Worm (Caenorhabditis elegans): ENCODE measurements around the gene C39F7.5.

- TF ChIP-seq tbx-2 (tag; optimal IDR thresholded peaks at IDR 0.05) (no peak), nfya-1 (tag; optimal IDR thresholded peaks at IDR 0.05) (no peak), unc-86 (tag; optimal IDR thresholded peaks at IDR 0.05) (no peak), fkh-10 (GFP tag; optimal IDR thresholded peaks at IDR 0.05) (no peak), hlh-30 (tag; optimal IDR thresholded peaks at IDR 0.05; ENCODE audit: insufficient read depth) (no peak), mec-3 (tag; optimal IDR thresholded peaks at IDR 0.05; ENCODE audit: borderline replicate concordance) (no peak), madf-2 (tag; optimal IDR thresholded peaks at IDR 0.05) (no peak), K09A11.1 (tag; optimal IDR thresholded peaks at IDR 0.05; ENCODE audit: insufficient read depth) (no peak)
These were observed 29.2 kb upstream of the C39F7.5 start, which contains the start of gene madd-2 for ce11 chrV:1235355-1235754.

All from whole organism, late embryonic.